Worm (Caenorhabditis elegans) whole organism, L2 larva: Measurements from ENCODE around the gene T28D6.3.

ENCODE experiments used
- Y55F3AM.14 ChIP-seq: fragments of 200-800 bp; sonication (Bioruptor generic); optimal IDR thresholded peaks from 2 replicates; lab custom pipeline; 2018; ENCODE audit warnings: mild to moderate bottlenecking, missing genetic modification characterization, missing compliant biosample characterization
- lsy-2 ChIP-seq, 2 experiments: fragments of 150-350 bp in 1 of 2; sonication (generic microtip) in 1 of 2; optimal IDR thresholded peaks; 2 replicates each; lab custom pipeline; 2014 to 2017; ENCODE audit warnings: missing biosample characterization in 2 of 2, missing genetic modification characterization in 2 of 2
- mdl-1 ChIP-seq, 2 experiments: fragments of 150-350 bp in 1 of 2; sonication (generic microtip) in 1 of 2; optimal IDR thresholded peaks; 2 replicates each; lab custom pipeline; 2017; ENCODE audit warnings: missing biosample characterization in 2 of 2, missing genetic modification characterization in 2 of 2
- nhr-12 ChIP-seq: fragments of 150-350 bp; optimal IDR thresholded peaks from 2 replicates; lab custom pipeline; 2014; ENCODE audit warnings: missing biosample characterization, missing genetic modification characterization

DNA sequence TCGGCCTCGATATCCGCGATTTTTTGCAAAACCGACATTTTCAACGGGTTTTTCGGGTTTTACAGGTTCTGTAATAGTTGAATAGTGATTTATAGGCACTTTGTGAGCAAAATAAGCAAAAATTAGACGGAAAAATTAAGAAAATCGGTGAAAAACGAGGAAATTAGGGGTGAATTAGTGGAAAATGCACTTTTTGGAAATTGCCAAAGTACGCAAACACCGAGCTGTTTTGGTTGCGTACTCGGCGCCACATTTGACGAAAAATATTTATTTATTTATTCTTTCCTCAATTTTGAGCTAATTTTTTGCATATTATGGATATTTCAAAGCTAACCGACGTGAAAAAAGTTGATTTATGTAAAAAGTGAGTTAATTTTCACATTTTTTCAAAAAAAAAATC lies 23.5 kb upstream of the T28D6.3 start, which contains the start of the genes T28D6.6 and pen-2:
- TF ChIP-seq Y55F3AM.14 (GFP tag; lab: Kevin White, UChicago) (no peak), mdl-1 (tag; optimal IDR thresholded peaks at IDR 0.05; lab: Kevin White, UChicago) (no peak), nhr-12 (tag; lab: Kevin White, UChicago) (no peak), lsy-2 (tag; optimal IDR thresholded peaks at IDR 0.05; lab: Kevin White, UChicago) (peak; percentile 41 to 45)
